Fruit fly (Drosophila melanogaster) whole organism, embryonic: Measurements from ENCODE around the gene CG15043.
A peak's percentile ranks its signal among the peaks of the same experiment; 100 is the strongest.

Experiments
- Bdp1 ChIP-seq: fragments of 200-800 bp; sonication (Bioruptor generic); optimal IDR thresholded peaks from 3 replicates; lab custom pipeline; 2016; ENCODE audit warnings: missing biosample characterization, missing genetic modification characterization
- Bgb ChIP-seq: fragments of 200-800 bp; sonication (Bioruptor generic); IDR thresholded peaks from 2 replicates; pipeline ENCODE4 v1.3.6; 2022; ENCODE audit warnings: missing biosample characterization, missing genetic modification characterization; ENCODE audit not compliant: partially characterized antibody
- CG10209 ChIP-seq: fragments of 200-800 bp; sonication (Bioruptor generic); optimal IDR thresholded peaks from 3 replicates; lab custom pipeline; 2017; ENCODE audit warnings: missing biosample characterization, mild to moderate bottlenecking, missing genetic modification characterization, missing genetic modification reagents
- CG10543 ChIP-seq: fragments of 200-800 bp; sonication (Bioruptor generic); optimal IDR thresholded peaks from 3 replicates; lab custom pipeline; 2017; ENCODE audit warnings: missing biosample characterization, mild to moderate bottlenecking, missing genetic modification characterization, moderate library complexity
- CG11456 ChIP-seq: fragments of 200-800 bp; sonication (Bioruptor generic); IDR thresholded peaks from 3 replicates; pipeline ENCODE4 v1.3.6; 2022; ENCODE audit warnings: missing biosample characterization, missing genetic modification characterization
- CG11504 ChIP-seq: fragments of 200-800 bp; sonication (Bioruptor generic); optimal IDR thresholded peaks from 3 replicates; lab custom pipeline; 2019; ENCODE audit warnings: missing biosample characterization, mild to moderate bottlenecking, missing genetic modification characterization, moderate library complexity
- CG12391 ChIP-seq: fragments of 200-800 bp; sonication (Bioruptor generic); optimal IDR thresholded peaks from 3 replicates; lab custom pipeline; 2018; ENCODE audit warnings: missing biosample characterization, mild to moderate bottlenecking, missing genetic modification characterization, moderate library complexity
- CG14710 ChIP-seq: fragments of 200-800 bp; sonication (Bioruptor generic); optimal IDR thresholded peaks from 3 replicates; lab custom pipeline; 2019; ENCODE audit warnings: missing biosample characterization, mild to moderate bottlenecking, missing genetic modification characterization, moderate library complexity
- CG2199 ChIP-seq: fragments of 200-800 bp; sonication (Bioruptor generic); IDR thresholded peaks from 3 replicates; pipeline ENCODE4 v1.3.6; 2022; ENCODE audit warnings: missing biosample characterization, missing genetic modification characterization
- CG33213 ChIP-seq: fragments of 200-800 bp; sonication (Bioruptor generic); optimal IDR thresholded peaks from 3 replicates; lab custom pipeline; 2016; ENCODE audit warnings: missing biosample characterization, missing genetic modification characterization
- CG5180 ChIP-seq: fragments of 200-800 bp; sonication (Bioruptor generic); optimal IDR thresholded peaks from 3 replicates; lab custom pipeline; 2017; ENCODE audit warnings: missing biosample characterization, missing genetic modification characterization, mild to moderate bottlenecking, moderate library complexity, missing genetic modification reagents
- CG6175 ChIP-seq: fragments of 200-800 bp; sonication (Bioruptor generic); IDR thresholded peaks from 3 replicates; pipeline ENCODE4 v1.3.6; 2022; ENCODE audit warnings: missing biosample characterization, missing genetic modification characterization
- CG6854 ChIP-seq: fragments of 200-800 bp; sonication (Bioruptor generic); optimal IDR thresholded peaks from 3 replicates; lab custom pipeline; 2017; ENCODE audit warnings: missing biosample characterization, mild to moderate bottlenecking, missing genetic modification characterization
- CG8089 ChIP-seq: fragments of 200-800 bp; sonication (Bioruptor generic); optimal IDR thresholded peaks from 3 replicates; lab custom pipeline; 2016; ENCODE audit warnings: missing biosample characterization, missing genetic modification characterization
- CG8765 ChIP-seq: fragments of 200-800 bp; sonication (Bioruptor generic); IDR thresholded peaks from 2 replicates; pipeline ENCODE4 v1.3.6; 2022; ENCODE audit warnings: missing biosample characterization, missing genetic modification characterization
- CG9876 ChIP-seq: fragments of 200-800 bp; sonication (Bioruptor generic); optimal IDR thresholded peaks from 2 replicates; lab custom pipeline; 2016; ENCODE audit warnings: missing biosample characterization, missing genetic modification characterization
- CHES-1-like ChIP-seq: fragments of 200-800 bp; sonication (Bioruptor generic); optimal IDR thresholded peaks from 2 replicates; lab custom pipeline; 2016; ENCODE audit warnings: missing biosample characterization, missing genetic modification characterization
- Dbx ChIP-seq: fragments of 200-800 bp; sonication (Bioruptor generic); IDR thresholded peaks from 3 replicates; pipeline ENCODE4 v1.3.6; 2022; ENCODE audit warnings: missing biosample characterization, missing genetic modification characterization
- Drgx ChIP-seq: fragments of 200-800 bp; sonication (Bioruptor generic); IDR thresholded peaks from 2 replicates; pipeline ENCODE4 v1.3.6; 2022; ENCODE audit warnings: missing biosample characterization, missing genetic modification characterization
- E2f2 ChIP-seq: fragments of 200-800 bp; sonication (Bioruptor generic); IDR thresholded peaks from 2 replicates; pipeline ENCODE4 v1.3.6; 2022; ENCODE audit warnings: missing biosample characterization, missing genetic modification characterization
- HmgD ChIP-seq: fragments of 200-800 bp; sonication (Bioruptor generic); optimal IDR thresholded peaks from 3 replicates; lab custom pipeline; 2016; ENCODE audit warnings: missing biosample characterization, missing genetic modification characterization
- Max ChIP-seq: fragments of 200-800 bp; sonication (Bioruptor generic); optimal IDR thresholded peaks from 2 replicates; lab custom pipeline; 2016; ENCODE audit warnings: missing biosample characterization, mild to moderate bottlenecking, missing genetic modification characterization
- Opbp ChIP-seq: fragments of 200-800 bp; sonication (Bioruptor generic); IDR thresholded peaks from 3 replicates; pipeline ENCODE4 v1.3.6; 2022; ENCODE audit warnings: missing biosample characterization, missing genetic modification characterization; ENCODE audit not compliant: partially characterized antibody
- Stat92E ChIP-seq, 3 experiments: fragments of >200 bp in 2 of 3; fragments of 200-800 bp in 1 of 3; sonication (Bioruptor generic) in 1 of 3; optimal IDR thresholded peaks; 2 replicates each; lab custom pipeline; 2017 to 2019; ENCODE audit warnings: missing biosample characterization in 3 of 3, missing genetic modification characterization in 3 of 3, mild to moderate bottlenecking in 1 of 3, moderate library complexity in 1 of 3
- amos ChIP-seq: fragments of 200-800 bp; sonication (Bioruptor generic); IDR thresholded peaks from 2 replicates; pipeline ENCODE4 v1.3.6; 2022; ENCODE audit warnings: missing biosample characterization, missing genetic modification characterization; ENCODE audit not compliant: partially characterized antibody
- ato ChIP-seq: fragments of 200-800 bp; sonication (Bioruptor generic); IDR thresholded peaks from 2 replicates; pipeline ENCODE4 v1.3.6; 2022; ENCODE audit warnings: missing biosample characterization, missing genetic modification characterization; ENCODE audit not compliant: partially characterized antibody
- chinmo ChIP-seq: fragments of 200-800 bp; sonication (Bioruptor generic); IDR thresholded peaks from 4 replicates; pipeline ENCODE4 v1.3.6; 2022; ENCODE audit warnings: missing biosample characterization, missing genetic modification characterization; ENCODE audit not compliant: partially characterized antibody
- dan ChIP-seq: fragments of 200-800 bp; sonication (Bioruptor generic); IDR thresholded peaks from 2 replicates; pipeline ENCODE4 v1.3.6; 2022; ENCODE audit warnings: missing biosample characterization, missing genetic modification characterization
- dysf ChIP-seq: fragments of 200-800 bp; sonication (Bioruptor generic); IDR thresholded peaks from 3 replicates; pipeline ENCODE4 v1.3.6; 2022; ENCODE audit warnings: missing biosample characterization, missing genetic modification characterization
- gcm ChIP-seq: fragments of 200-800 bp; sonication (Bioruptor generic); optimal IDR thresholded peaks from 2 replicates; lab custom pipeline; 2019; ENCODE audit warnings: missing biosample characterization, mild to moderate bottlenecking, missing genetic modification characterization, moderate library complexity
- gfzf ChIP-seq: fragments of 200-800 bp; sonication (Bioruptor generic); optimal IDR thresholded peaks from 2 replicates; lab custom pipeline; 2016; ENCODE audit warnings: missing biosample characterization, mild to moderate bottlenecking, missing genetic modification characterization, moderate library complexity
- hkb ChIP-seq, 2 experiments: fragments of 200-800 bp in 1 of 2; fragments of >200 bp in 1 of 2; sonication (Bioruptor generic) in 1 of 2; IDR thresholded peaks in 1 of 2; optimal IDR thresholded peaks in 1 of 2; 2 replicates each; pipeline versions ENCODE4 v1.3.6 to Lab custom; 2017 to 2022; ENCODE audit warnings: missing biosample characterization in 1 of 2, missing genetic modification characterization in 1 of 2
- kni ChIP-seq: fragments of 200-800 bp; sonication (Bioruptor generic); optimal IDR thresholded peaks from 3 replicates; lab custom pipeline; 2017; ENCODE audit warnings: mild to moderate bottlenecking, missing biosample characterization, missing genetic modification reagents, missing genetic modification characterization
- luna ChIP-seq: fragments of 200-800 bp; sonication (Bioruptor generic); optimal IDR thresholded peaks from 2 replicates; lab custom pipeline; 2016; ENCODE audit warnings: missing biosample characterization, missing genetic modification characterization
- mirr ChIP-seq: fragments of 200-800 bp; sonication (Bioruptor generic); optimal IDR thresholded peaks from 3 replicates; lab custom pipeline; 2018; ENCODE audit warnings: missing biosample characterization, mild to moderate bottlenecking, missing genetic modification characterization
- p53 ChIP-seq: fragments of 200-800 bp; sonication (Bioruptor generic); optimal IDR thresholded peaks from 2 replicates; lab custom pipeline; 2016; ENCODE audit warnings: missing biosample characterization, missing genetic modification characterization
- sd ChIP-seq: fragments of 200-800 bp; sonication (Bioruptor generic); optimal IDR thresholded peaks from 3 replicates; lab custom pipeline; 2018; ENCODE audit warnings: missing biosample characterization, mild to moderate bottlenecking, missing genetic modification characterization, moderate library complexity
- slou ChIP-seq: fragments of 200-800 bp; sonication (Bioruptor generic); optimal IDR thresholded peaks from 3 replicates; lab custom pipeline; 2016; ENCODE audit warnings: missing biosample characterization, missing genetic modification characterization
- slp2 ChIP-seq: fragments of 200-800 bp; sonication (Bioruptor generic); optimal IDR thresholded peaks from 2 replicates; lab custom pipeline; 2016; ENCODE audit warnings: missing biosample characterization, missing genetic modification characterization
- sqz ChIP-seq: fragments of 200-800 bp; sonication (Bioruptor generic); optimal IDR thresholded peaks from 3 replicates; lab custom pipeline; 2018; ENCODE audit warnings: missing biosample characterization, mild to moderate bottlenecking, missing genetic modification characterization
- stwl ChIP-seq: fragments of 200-800 bp; sonication (Bioruptor generic); optimal IDR thresholded peaks from 3 replicates; lab custom pipeline; 2018; ENCODE audit warnings: missing biosample characterization, mild to moderate bottlenecking, missing genetic modification characterization, moderate library complexity
- tna ChIP-seq: fragments of 200-800 bp; sonication (Bioruptor generic); IDR thresholded peaks from 2 replicates; pipeline ENCODE4 v1.3.6; 2022; ENCODE audit warnings: missing biosample characterization, missing genetic modification characterization; ENCODE audit not compliant: partially characterized antibody

Gene CG15043

DNA sequence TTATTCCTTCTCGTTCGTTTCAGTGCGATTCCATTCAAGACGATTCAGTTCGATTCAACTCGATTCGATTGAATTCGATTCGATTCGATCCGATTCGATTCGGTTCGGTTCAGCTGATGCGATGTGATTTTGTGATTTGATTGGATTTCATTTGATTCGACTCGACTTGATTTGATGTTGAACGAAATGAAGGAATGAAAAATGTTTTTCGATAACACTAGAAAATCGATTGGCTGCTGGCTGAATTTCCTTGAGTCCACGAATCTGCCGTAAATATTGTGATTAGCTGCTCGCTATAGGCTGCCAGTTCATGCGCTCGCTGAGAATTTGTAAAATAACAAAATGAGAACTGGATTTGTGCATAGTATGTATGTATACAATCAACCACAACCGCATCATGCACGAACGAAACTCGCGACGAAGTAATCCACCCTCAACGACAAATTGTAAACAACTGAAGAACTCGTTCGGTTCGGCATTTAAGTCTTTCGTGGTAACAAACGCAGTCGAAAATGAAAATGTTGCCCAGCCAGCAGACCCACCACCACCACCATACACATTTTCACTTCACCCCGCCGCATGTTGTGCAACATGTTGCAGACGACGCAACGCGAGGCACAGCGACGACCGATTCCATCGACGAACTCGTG, 11.1 kb upstream of the CG15043 start, which contains the start of gene Wnt5 (continued):
- TF ChIP-seq CHES-1-like (GFP tag; lab: Kevin White, UChicago): peak; percentile 15
- TF ChIP-seq slou (GFP tag; lab: Kevin White, UChicago): no peak
- TF ChIP-seq CG10543 (GFP tag; lab: Kevin White, UChicago): peak; percentile 24
- no peak for TF ChIP-seq slp2 (GFP tag; lab: Kevin White, UChicago)
- 0 out of 2 replicates have a peak, but pooled peaks have one; percentile 34 for TF ChIP-seq ato (GFP tag; lab: Robert Waterston, UW)
- peak; percentile 53; the same call in 1 of the 2 replicates for TF ChIP-seq tna (GFP tag; lab: Robert Waterston, UW)
- TF ChIP-seq Bgb (GFP tag; lab: Robert Waterston, UW): peak; percentile 45
- TF ChIP-seq dysf (GFP tag; lab: Robert Waterston, UW): no peak
- TF ChIP-seq sqz (GFP tag; lab: Kevin White, UChicago): peak; percentile 49
- peak; percentile 97 for TF ChIP-seq CG5180 (GFP tag; lab: Kevin White, UChicago)
- TF ChIP-seq CG2199 (GFP tag; lab: Robert Waterston, UW): peak; percentile 92
- TF ChIP-seq CG8089 (GFP tag; lab: Kevin White, UChicago): peak; percentile 22
- TF ChIP-seq kni (GFP tag; lab: Kevin White, UChicago): peak; percentile 47
- no peak for TF ChIP-seq CG9876 (GFP tag; lab: Kevin White, UChicago)
- TF ChIP-seq CG33213 (GFP tag; lab: Kevin White, UChicago): no peak
- TF ChIP-seq sd (tag; lab: Kevin White, UChicago): peak; percentile 15
- TF ChIP-seq CG8765 (GFP tag; lab: Robert Waterston, UW): no peak
- TF ChIP-seq amos (GFP tag; lab: Robert Waterston, UW): 0 out of 2 replicates have a peak, but pooled peaks have one; percentile 26
- peak; percentile 6 for TF ChIP-seq Max (GFP tag; lab: Kevin White, UChicago)
- no peak for TF ChIP-seq Bdp1
- TF ChIP-seq HmgD: peak; percentile 20
- peak; percentile 11 for TF ChIP-seq CG12391 (tag; lab: Kevin White, UChicago)
- no peak for TF ChIP-seq CG11456 (GFP tag; lab: Robert Waterston, UW)
- TF ChIP-seq Opbp: 0 out of 3 replicates have a peak, but pooled peaks have one; percentile 50
- no peak for TF ChIP-seq dan (GFP tag; lab: Robert Waterston, UW)
- TF ChIP-seq Dbx (GFP tag; lab: Robert Waterston, UW): no peak
- TF ChIP-seq p53: no peak
- no peak for TF ChIP-seq CG6854
- peak; percentile 4 for TF ChIP-seq gfzf (GFP tag; lab: Kevin White, UChicago)
- no peak for TF ChIP-seq CG10209 (GFP tag; lab: Kevin White, UChicago)
- TF ChIP-seq CG6175 (GFP tag; lab: Robert Waterston, UW): no peak
- TF ChIP-seq hkb (optimal IDR thresholded peaks at IDR 0.05; lab: Kevin White, UChicago): no peak
- peak; percentile 28; the same call in 1 of the 2 replicates for TF ChIP-seq hkb (GFP tag; IDR thresholded peaks at IDR 0.05; lab: Robert Waterston, UW)
- peak in 1 of 3 experiments; percentile 61 for TF ChIP-seq Stat92E (GFP tag; optimal IDR thresholded peaks at IDR 0.05; lab: Kevin White, UChicago)
- TF ChIP-seq E2f2: 0 out of 2 replicates have a peak, but pooled peaks have one; percentile 14
- TF ChIP-seq luna (GFP tag; lab: Kevin White, UChicago): no peak
- TF ChIP-seq CG14710: peak; percentile 9
- TF ChIP-seq stwl (tag; lab: Kevin White, UChicago): peak; percentile 45
- TF ChIP-seq CG11504 (tag; lab: Kevin White, UChicago): peak; percentile 100
- TF ChIP-seq chinmo (GFP tag; lab: Robert Waterston, UW): peak; percentile 85; the same call in 3 of the 4 replicates
- peak; percentile 11 for TF ChIP-seq gcm
- no peak for TF ChIP-seq Drgx (GFP tag; lab: Robert Waterston, UW)
- TF ChIP-seq mirr (GFP tag; lab: Kevin White, UChicago): no peak
- TF ChIP-seq, all 482 proteins: peak for 74
